Fruit fly (Drosophila melanogaster) whole organism, embryonic: Measurements from ENCODE around the gene LSm3.
A peak's percentile ranks its signal among the peaks of the same experiment; 100 is the strongest.

Source experiments
- Adf1 ChIP-seq: fragments of 200-800 bp; sonication (Bioruptor generic); IDR thresholded peaks from 2 replicates; pipeline ENCODE4 v1.3.6; 2022; ENCODE audit warnings: missing biosample characterization, missing genetic modification characterization
- CG10147 ChIP-seq: fragments of 200-800 bp; sonication (Bioruptor generic); optimal IDR thresholded peaks from 2 replicates; lab custom pipeline; 2019; ENCODE audit warnings: missing biosample characterization, mild to moderate bottlenecking, missing genetic modification characterization, moderate library complexity
- CG10366 ChIP-seq: fragments of 200-800 bp; sonication (Bioruptor generic); IDR thresholded peaks from 2 replicates; pipeline ENCODE4 v1.3.6; 2022; ENCODE audit warnings: missing biosample characterization, missing genetic modification characterization
- CG11695 ChIP-seq: fragments of 200-800 bp; sonication (Bioruptor generic); IDR thresholded peaks from 3 replicates; pipeline ENCODE4 v1.3.6; 2022; ENCODE audit warnings: missing biosample characterization, missing genetic modification characterization
- CG12155 ChIP-seq: fragments of 200-800 bp; sonication (Bioruptor generic); optimal IDR thresholded peaks from 3 replicates; lab custom pipeline; 2016; ENCODE audit warnings: missing biosample characterization, missing genetic modification characterization
- CG12236 ChIP-seq: fragments of 200-800 bp; sonication (Bioruptor generic); optimal IDR thresholded peaks from 2 replicates; lab custom pipeline; 2016; ENCODE audit warnings: missing biosample characterization, missing genetic modification characterization
- CG13287 ChIP-seq: fragments of 200-800 bp; sonication (Bioruptor generic); IDR thresholded peaks from 2 replicates; pipeline ENCODE4 v1.3.6; 2022; ENCODE audit warnings: missing biosample characterization, missing genetic modification characterization; ENCODE audit not compliant: partially characterized antibody
- CG18619 ChIP-seq: fragments of 200-800 bp; sonication (Bioruptor generic); optimal IDR thresholded peaks from 3 replicates; lab custom pipeline; 2017; ENCODE audit warnings: missing biosample characterization, mild to moderate bottlenecking, missing genetic modification characterization
- CG3163 ChIP-seq: fragments of 200-800 bp; sonication (Bioruptor generic); optimal IDR thresholded peaks from 3 replicates; lab custom pipeline; 2016; ENCODE audit warnings: missing biosample characterization, missing genetic modification characterization
- CG3995 ChIP-seq: fragments of 200-800 bp; sonication (Bioruptor generic); optimal IDR thresholded peaks from 3 replicates; lab custom pipeline; 2016; ENCODE audit warnings: missing biosample characterization, missing genetic modification characterization
- CG7372 ChIP-seq: fragments of 200-800 bp; sonication (Bioruptor generic); IDR thresholded peaks from 2 replicates; pipeline ENCODE4 v1.3.6; 2022; ENCODE audit warnings: missing biosample characterization, missing genetic modification characterization
- CG8924 ChIP-seq: fragments of 200-800 bp; optimal IDR thresholded peaks from 3 replicates; lab custom pipeline; 2019; ENCODE audit warnings: missing biosample characterization, mild to moderate bottlenecking, missing genetic modification characterization, moderate library complexity
- CG9932 ChIP-seq: fragments of 200-800 bp; sonication (Bioruptor generic); IDR thresholded peaks from 2 replicates; pipeline ENCODE4 v1.3.6; 2022; ENCODE audit warnings: missing biosample characterization, missing genetic modification characterization
- D ChIP-seq, 2 experiments: fragments of 200-800 bp in 1 of 2; fragments of >200 bp in 1 of 2; sonication (Bioruptor generic) in 1 of 2; optimal IDR thresholded peaks; 2 replicates in 1 of 2; 3 replicates in 1 of 2; lab custom pipeline; 2017; ENCODE audit warnings: mild to moderate bottlenecking in 1 of 2, missing biosample characterization in 1 of 2, missing genetic modification characterization in 1 of 2, missing genetic modification reagents in 1 of 2
- Dp ChIP-seq: fragments of 200-800 bp; sonication (Bioruptor generic); optimal IDR thresholded peaks from 2 replicates; lab custom pipeline; 2018; ENCODE audit warnings: missing biosample characterization, mild to moderate bottlenecking, missing genetic modification characterization, moderate library complexity
- Dref ChIP-seq: fragments of 200-800 bp; sonication (Bioruptor generic); IDR thresholded peaks from 2 replicates; pipeline ENCODE4 v1.3.6; 2022; ENCODE audit warnings: missing biosample characterization, missing genetic modification characterization
- Eip74EF ChIP-seq, 2 experiments: fragments of 200-800 bp in 1 of 2; fragments of >200 bp in 1 of 2; sonication (Bioruptor generic) in 1 of 2; optimal IDR thresholded peaks; 2 replicates each; lab custom pipeline; 2017 to 2019; ENCODE audit warnings: missing biosample characterization in 2 of 2, missing genetic modification characterization in 2 of 2, mild to moderate bottlenecking in 1 of 2, moderate library complexity in 1 of 2
- Elba2 ChIP-seq: fragments of 200-800 bp; sonication (Bioruptor generic); optimal IDR thresholded peaks from 3 replicates; lab custom pipeline; 2016; ENCODE audit warnings: missing biosample characterization, missing genetic modification characterization
- H2.0 ChIP-seq: fragments of 200-800 bp; sonication (Bioruptor generic); IDR thresholded peaks from 2 replicates; pipeline ENCODE4 v1.3.6; 2022; ENCODE audit warnings: missing biosample characterization, missing genetic modification characterization
- HLHmδ ChIP-seq: fragments of 200-800 bp; sonication (Bioruptor generic); optimal IDR thresholded peaks from 2 replicates; lab custom pipeline; 2018; ENCODE audit warnings: missing biosample characterization, mild to moderate bottlenecking, missing genetic modification characterization, moderate library complexity
- Hr51 ChIP-seq, 2 experiments: fragments of 200-800 bp; sonication (Bioruptor generic); optimal IDR thresholded peaks; 2 replicates in 1 of 2; 3 replicates in 1 of 2; lab custom pipeline; 2016 to 2018; ENCODE audit warnings: missing biosample characterization in 2 of 2, missing genetic modification characterization in 2 of 2, mild to moderate bottlenecking in 1 of 2, moderate library complexity in 1 of 2
- Med ChIP-seq: fragments of 200-800 bp; sonication (Bioruptor generic); peaks from one replicate; lab custom pipeline; 2016; ENCODE audit warnings: missing biosample characterization, missing genetic modification characterization, mild to moderate bottlenecking, inconsistent platforms, moderate library complexity
- Meics ChIP-seq: fragments of 200-800 bp; sonication (Bioruptor generic); optimal IDR thresholded peaks from 2 replicates; lab custom pipeline; 2017; ENCODE audit warnings: missing biosample characterization, mild to moderate bottlenecking, missing genetic modification characterization
- NC2α ChIP-seq: fragments of 200-800 bp; sonication (Bioruptor generic); optimal IDR thresholded peaks from 2 replicates; lab custom pipeline; 2016; ENCODE audit warnings: missing biosample characterization, missing genetic modification characterization
- Scr ChIP-seq: fragments of 200-800 bp; sonication (Bioruptor generic); IDR thresholded peaks from 2 replicates; pipeline ENCODE4 v1.3.6; 2022; ENCODE audit warnings: missing biosample characterization, missing genetic modification characterization; ENCODE audit not compliant: partially characterized antibody
- Sry-δ ChIP-seq: fragments of 200-800 bp; sonication (Bioruptor generic); optimal IDR thresholded peaks from 2 replicates; lab custom pipeline; 2016; ENCODE audit warnings: missing biosample characterization, missing genetic modification characterization
- abd-A ChIP-seq: fragments of 200-800 bp; sonication (Bioruptor generic); optimal IDR thresholded peaks from 3 replicates; lab custom pipeline; 2019; ENCODE audit warnings: missing biosample characterization, mild to moderate bottlenecking, missing genetic modification characterization, moderate library complexity
- cato ChIP-seq: fragments of 200-800 bp; sonication (Bioruptor generic); optimal IDR thresholded peaks from 2 replicates; lab custom pipeline; 2016; ENCODE audit warnings: missing biosample characterization, missing genetic modification characterization, borderline replicate concordance
- lab ChIP-seq: fragments of 200-800 bp; sonication (Bioruptor generic); optimal IDR thresholded peaks from 3 replicates; lab custom pipeline; 2017; ENCODE audit warnings: missing biosample characterization, missing genetic modification characterization, mild to moderate bottlenecking, moderate library complexity, missing genetic modification reagents
- nom ChIP-seq: fragments of 200-800 bp; sonication (Bioruptor generic); optimal IDR thresholded peaks from 2 replicates; lab custom pipeline; 2017; ENCODE audit warnings: missing biosample characterization, missing genetic modification characterization, mild to moderate bottlenecking, moderate library complexity, missing genetic modification reagents
- pum ChIP-seq: fragments of 200-800 bp; sonication (Bioruptor generic); optimal IDR thresholded peaks from 2 replicates; lab custom pipeline; 2016; ENCODE audit warnings: missing biosample characterization, missing genetic modification characterization
- rib ChIP-seq: fragments of 200-800 bp; sonication (Bioruptor generic); IDR thresholded peaks from 2 replicates; pipeline ENCODE4 v1.3.6; 2022; ENCODE audit warnings: missing biosample characterization, missing genetic modification characterization
- row ChIP-seq: fragments of 200-800 bp; sonication (Bioruptor generic); IDR thresholded peaks from 3 replicates; pipeline ENCODE4 v1.3.6; 2022; ENCODE audit warnings: missing biosample characterization, missing genetic modification characterization
- sd ChIP-seq: fragments of 200-800 bp; sonication (Bioruptor generic); optimal IDR thresholded peaks from 3 replicates; lab custom pipeline; 2018; ENCODE audit warnings: missing biosample characterization, mild to moderate bottlenecking, missing genetic modification characterization, moderate library complexity
- sens ChIP-seq: fragments of 200-800 bp; sonication (Bioruptor generic); peaks from one replicate; lab custom pipeline; 2016; ENCODE audit warnings: missing biosample characterization, missing genetic modification characterization
- stc ChIP-seq: fragments of 200-800 bp; sonication (Bioruptor generic); IDR thresholded peaks from 2 replicates; pipeline ENCODE4 v1.3.6; 2022; ENCODE audit warnings: missing biosample characterization, missing genetic modification characterization
- tin ChIP-seq: fragments of 200-800 bp; sonication (Bioruptor generic); optimal IDR thresholded peaks from 3 replicates; lab custom pipeline; 2016; ENCODE audit warnings: missing biosample characterization, missing genetic modification characterization
- trh ChIP-seq: fragments of 200-800 bp; sonication (Bioruptor generic); optimal IDR thresholded peaks from 2 replicates; lab custom pipeline; 2016; ENCODE audit warnings: missing biosample characterization, missing genetic modification characterization
- vnd ChIP-seq: fragments of 200-800 bp; sonication (Bioruptor generic); IDR thresholded peaks from 3 replicates; pipeline ENCODE4 v1.3.6; 2022; ENCODE audit warnings: missing biosample characterization, missing genetic modification characterization; ENCODE audit not compliant: partially characterized antibody

Gene LSm3

DNA sequence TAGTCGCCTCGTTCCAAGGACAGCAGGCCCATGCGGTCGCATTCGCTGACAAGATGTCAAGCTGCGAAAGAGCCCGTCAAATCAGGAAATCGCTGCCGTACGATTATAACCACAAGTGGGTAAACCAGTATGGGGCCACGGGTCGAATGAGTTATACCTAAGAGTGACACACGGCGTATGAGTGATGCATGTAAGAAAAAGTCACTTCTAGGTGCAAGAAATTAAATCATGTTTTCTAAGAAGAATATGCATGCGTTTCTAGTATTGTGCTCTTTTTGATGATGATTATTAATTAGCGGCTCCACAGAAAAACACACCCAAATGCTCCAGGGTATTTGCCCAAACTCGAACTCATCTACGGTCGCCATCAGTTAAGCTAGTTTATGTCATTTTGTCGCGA lies 21.6 kb downstream of the LSm3 start (continued):
- TF ChIP-seq CG10366 (GFP tag; lab: Robert Waterston, UW) (no peak), vnd (GFP tag; lab: Robert Waterston, UW) (no peak), tin (GFP tag; lab: Kevin White, UChicago) (no peak), lab (GFP tag; lab: Kevin White, UChicago) (no peak), CG3995 (no peak), pum (GFP tag; lab: Kevin White, UChicago) (no peak), CG7372 (GFP tag; lab: Robert Waterston, UW) (peak; percentile 52; the same call in 1 of the 2 replicates), Dref (no peak), CG9932 (no peak), CG13287 (GFP tag; lab: Robert Waterston, UW) (no peak), stc (GFP tag; lab: Robert Waterston, UW) (peak; percentile 8; the same call in 1 of the 2 replicates), Eip74EF (GFP tag; optimal IDR thresholded peaks at IDR 0.05; lab: Kevin White, UChicago) (no peak), CG3163 (GFP tag; lab: Kevin White, UChicago) (no peak), Sry-δ (GFP tag; lab: Kevin White, UChicago) (no peak), HLHmδ (GFP tag; lab: Kevin White, UChicago) (no peak), D (optimal IDR thresholded peaks at IDR 0.05; lab: Kevin White, UChicago) (no peak), D (GFP tag; optimal IDR thresholded peaks at IDR 0.05; lab: Kevin White, UChicago) (no peak), NC2α (GFP tag; lab: Kevin White, UChicago) (no peak), Hr51 (GFP tag; optimal IDR thresholded peaks at IDR 0.05; lab: Kevin White, UChicago) (peak in 1 of 2 experiments; percentile 10), Meics (GFP tag; lab: Kevin White, UChicago) (no peak), trh (no peak), CG11695 (0 out of 3 replicates have a peak, but pooled peaks have one; percentile 25), Scr (GFP tag; lab: Robert Waterston, UW) (no peak), H2.0 (GFP tag; lab: Robert Waterston, UW) (no peak), CG10147 (GFP tag; lab: Kevin White, UChicago) (no peak), Adf1 (GFP tag; lab: Robert Waterston, UW) (no peak), Dp (no peak), CG8924 (tag; lab: Kevin White, UChicago) (no peak), CG12236 (GFP tag; lab: Kevin White, UChicago) (no peak), abd-A (no peak), row (GFP tag; lab: Robert Waterston, UW) (peak; percentile 26; the same call in 1 of the 3 replicates), Elba2 (GFP tag; lab: Kevin White, UChicago) (no peak), CG18619 (no peak), cato (GFP tag; lab: Kevin White, UChicago) (no peak), rib (GFP tag; lab: Robert Waterston, UW) (no peak)
- TF ChIP-seq, all 482 proteins: peak for 13

DNA sequence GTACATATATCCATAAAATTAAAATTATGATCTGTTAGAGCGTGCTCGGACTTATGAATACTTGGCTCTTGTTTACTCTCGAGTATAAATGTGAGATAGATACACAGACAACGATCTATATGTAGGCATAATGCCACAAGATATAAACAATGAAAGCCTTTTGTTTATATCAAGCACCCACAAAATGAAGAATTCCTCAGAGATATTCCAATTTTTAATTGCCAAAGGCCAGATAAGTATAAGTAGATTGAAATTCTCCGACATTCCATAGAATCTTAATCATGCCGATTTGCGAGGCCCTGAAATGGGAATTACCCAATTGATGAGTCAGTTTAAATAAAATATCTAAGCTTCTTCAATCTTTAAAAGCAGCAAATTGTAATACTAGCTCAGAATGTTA lies 25.8 kb downstream of the LSm3 start:
- TF ChIP-seq Med (GFP tag; lab: Kevin White, UChicago), result peak; percentile 39
- TF ChIP-seq sens, result no peak
- TF ChIP-seq sd (tag; lab: Kevin White, UChicago), result peak; percentile 94
- peak; percentile 3 for TF ChIP-seq abd-A

DNA sequence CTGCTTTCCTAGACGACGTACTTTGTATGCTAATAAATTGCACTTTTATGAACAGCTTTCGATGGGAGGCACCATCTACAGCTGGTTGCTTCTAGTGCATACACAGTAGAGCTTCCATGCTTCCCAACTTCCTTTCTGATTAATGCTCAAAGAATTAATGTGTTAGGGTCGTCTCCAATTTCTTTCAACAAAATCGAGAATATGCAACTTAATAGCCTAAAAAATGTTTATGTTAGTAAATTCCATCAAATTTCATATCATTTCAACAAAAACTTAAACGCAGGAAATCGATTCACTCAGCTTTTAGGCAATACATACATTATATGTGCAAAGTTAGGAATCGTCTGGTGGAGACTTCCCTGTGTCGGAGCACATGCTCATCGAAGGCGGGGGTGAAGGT lies 28.1 kb downstream of the LSm3 start:
- TF ChIP-seq nom (GFP tag; lab: Kevin White, UChicago) (peak; percentile 16), CG12155 (GFP tag; lab: Kevin White, UChicago) (no peak)
